Fruit fly (Drosophila melanogaster) whole organism, prepupa: Measurements from ENCODE around the gene Shawn.

ENCODE experiments used
- CG3032 ChIP-seq: fragments of 200-800 bp; optimal IDR thresholded peaks from 2 replicates; lab custom pipeline; 2019; ENCODE audit warnings: missing biosample characterization, mild to moderate bottlenecking, missing genetic modification characterization, moderate library complexity
- CG6854 ChIP-seq: fragments of 200-800 bp; sonication (Bioruptor generic); optimal IDR thresholded peaks from 2 replicates; lab custom pipeline; 2017; ENCODE audit warnings: missing biosample characterization, mild to moderate bottlenecking, missing genetic modification characterization
- Hr39 ChIP-seq: fragments of 200-800 bp; sonication (Bioruptor generic); optimal IDR thresholded peaks from 2 replicates; lab custom pipeline; 2016; ENCODE audit warnings: missing biosample characterization, missing genetic modification characterization
- Sox102F ChIP-seq: fragments of 200-800 bp; sonication (Bioruptor generic); optimal IDR thresholded peaks from 2 replicates; lab custom pipeline; 2016; ENCODE audit warnings: missing biosample characterization, mild to moderate bottlenecking, missing genetic modification characterization

DNA sequence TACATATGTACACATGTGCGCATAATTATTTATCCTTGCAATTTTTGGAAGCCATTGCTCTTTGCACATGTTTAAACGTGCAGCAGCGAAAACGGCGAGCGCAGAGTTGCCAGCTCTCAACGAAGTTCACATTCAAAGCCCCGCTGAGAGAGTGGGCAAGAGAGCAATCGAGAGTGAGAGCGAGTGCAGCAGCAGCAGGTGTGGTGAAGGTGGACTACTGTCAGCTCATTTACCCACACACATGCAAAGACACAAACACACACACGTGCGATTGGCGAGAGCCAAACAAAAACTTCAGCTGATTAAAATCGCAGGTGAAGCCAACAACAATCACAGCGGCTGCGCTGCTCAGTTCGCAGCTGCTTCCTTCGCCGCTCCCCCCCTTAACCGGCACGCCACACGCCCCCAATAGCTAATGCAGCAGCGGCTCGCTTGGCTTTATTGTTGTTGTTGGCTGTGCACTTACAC, 20.1 kb downstream of the Shawn start:
- TF ChIP-seq Hr39 (GFP tag; lab: Kevin White, UChicago) (no peak), CG6854 (peak; percentile 25), CG3032 (tag; lab: Kevin White, UChicago) (no peak), Sox102F (GFP tag; lab: Kevin White, UChicago) (no peak)
